Fruit fly (Drosophila melanogaster) whole organism, prepupa: ENCODE results near the gene CG17660.

Source experiments
- CG11294 ChIP-seq: fragments of 200-800 bp; sonication (Bioruptor generic); IDR thresholded peaks from 2 replicates; pipeline ENCODE4 v1.3.6; 2022; ENCODE audit warnings: missing biosample characterization, missing genetic modification characterization
- CG15336 ChIP-seq: fragments of 200-800 bp; sonication (Bioruptor generic); IDR thresholded peaks from 2 replicates; pipeline ENCODE4 v1.3.6; 2022; ENCODE audit warnings: missing biosample characterization, missing genetic modification characterization
- CG3032 ChIP-seq: fragments of 200-800 bp; optimal IDR thresholded peaks from 2 replicates; lab custom pipeline; 2019; ENCODE audit warnings: missing biosample characterization, mild to moderate bottlenecking, missing genetic modification characterization, moderate library complexity
- CG32006 ChIP-seq: fragments of 200-800 bp; sonication (Bioruptor generic); optimal IDR thresholded peaks from 3 replicates; lab custom pipeline; 2017; ENCODE audit warnings: missing biosample characterization, mild to moderate bottlenecking, missing genetic modification characterization
- CG6276 ChIP-seq: fragments of 200-800 bp; sonication (Bioruptor generic); optimal IDR thresholded peaks from 2 replicates; lab custom pipeline; 2017; ENCODE audit warnings: missing biosample characterization, mild to moderate bottlenecking, missing genetic modification characterization
- Eip78C ChIP-seq: fragments of 200-800 bp; sonication (Bioruptor generic); peaks from one replicate; lab custom pipeline; 2016; ENCODE audit warnings: missing biosample characterization, missing genetic modification characterization
- Met ChIP-seq: fragments of 200-800 bp; sonication (Bioruptor generic); optimal IDR thresholded peaks from 3 replicates; lab custom pipeline; 2016; ENCODE audit warnings: missing biosample characterization, missing genetic modification characterization
- Sox14 ChIP-seq: fragments of 200-800 bp; sonication (Bioruptor generic); optimal IDR thresholded peaks from 3 replicates; lab custom pipeline; 2016; ENCODE audit warnings: missing biosample characterization, missing genetic modification characterization
- Sox15 ChIP-seq: fragments of 200-800 bp; sonication (Bioruptor generic); optimal IDR thresholded peaks from 3 replicates; lab custom pipeline; 2016; ENCODE audit warnings: missing biosample characterization, missing genetic modification characterization
- achi ChIP-seq: fragments of 200-800 bp; sonication (Bioruptor generic); optimal IDR thresholded peaks from 3 replicates; lab custom pipeline; 2016; ENCODE audit warnings: missing biosample characterization, missing genetic modification characterization
- acj6 ChIP-seq: fragments of 200-800 bp; sonication (Bioruptor generic); optimal IDR thresholded peaks from 3 replicates; lab custom pipeline; 2016; ENCODE audit warnings: missing biosample characterization, missing genetic modification characterization
- fkh ChIP-seq: fragments of 200-800 bp; sonication (Bioruptor generic); optimal IDR thresholded peaks from 3 replicates; lab custom pipeline; 2017; ENCODE audit warnings: missing biosample characterization, mild to moderate bottlenecking, missing genetic modification characterization, moderate library complexity
- lz ChIP-seq: fragments of 200-800 bp; sonication (Bioruptor generic); optimal IDR thresholded peaks from 3 replicates; lab custom pipeline; 2016; ENCODE audit warnings: missing biosample characterization, missing genetic modification characterization
- topi ChIP-seq: fragments of 200-800 bp; sonication (Bioruptor generic); optimal IDR thresholded peaks from 3 replicates; lab custom pipeline; 2016; ENCODE audit warnings: missing biosample characterization, missing genetic modification characterization

DNA sequence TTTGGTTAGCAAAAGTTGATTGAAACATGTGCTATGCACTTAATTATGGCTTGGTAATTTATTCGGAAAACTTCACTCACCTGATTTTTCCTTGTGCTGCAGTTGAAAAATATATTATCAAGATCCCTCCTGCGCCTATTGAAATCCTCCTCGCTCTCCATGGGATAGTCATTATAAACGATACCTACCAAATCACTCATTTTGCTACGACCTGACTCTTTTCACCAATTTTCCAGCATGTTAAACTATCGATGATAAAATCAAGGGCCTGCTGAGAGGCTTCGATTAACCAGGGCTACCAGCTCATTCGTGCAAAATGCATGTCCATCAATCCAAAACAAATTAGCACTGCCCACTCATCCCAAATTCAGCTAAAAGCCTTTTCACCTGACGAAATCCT, 48.6 kb upstream of the CG17660 start, which contains the start of gene CG17650:
- no peak for TF ChIP-seq Sox15 (GFP tag; lab: Kevin White, UChicago)
- TF ChIP-seq topi (GFP tag; lab: Kevin White, UChicago), result no peak
- TF ChIP-seq Met, result no peak
- TF ChIP-seq fkh, result no peak
- no peak for TF ChIP-seq CG15336 (GFP tag; lab: Robert Waterston, UW)
- TF ChIP-seq achi, result no peak
- no peak for TF ChIP-seq Sox14 (GFP tag; lab: Kevin White, UChicago)
- TF ChIP-seq lz (GFP tag; lab: Kevin White, UChicago), result no peak
- no peak for TF ChIP-seq CG32006 (GFP tag; lab: Kevin White, UChicago)
- no peak for TF ChIP-seq CG11294 (GFP tag; lab: Robert Waterston, UW)
- TF ChIP-seq CG3032 (tag; lab: Kevin White, UChicago), result no peak
- TF ChIP-seq CG6276 (GFP tag; lab: Kevin White, UChicago), result no peak
- no peak for TF ChIP-seq acj6
- no peak for TF ChIP-seq Eip78C
